Worm (Caenorhabditis elegans): Measurements from ENCODE around the gene clec-158.
A peak's percentile ranks its signal among the peaks of the same experiment; 100 is the strongest.

clec-158 gene

DNA sequence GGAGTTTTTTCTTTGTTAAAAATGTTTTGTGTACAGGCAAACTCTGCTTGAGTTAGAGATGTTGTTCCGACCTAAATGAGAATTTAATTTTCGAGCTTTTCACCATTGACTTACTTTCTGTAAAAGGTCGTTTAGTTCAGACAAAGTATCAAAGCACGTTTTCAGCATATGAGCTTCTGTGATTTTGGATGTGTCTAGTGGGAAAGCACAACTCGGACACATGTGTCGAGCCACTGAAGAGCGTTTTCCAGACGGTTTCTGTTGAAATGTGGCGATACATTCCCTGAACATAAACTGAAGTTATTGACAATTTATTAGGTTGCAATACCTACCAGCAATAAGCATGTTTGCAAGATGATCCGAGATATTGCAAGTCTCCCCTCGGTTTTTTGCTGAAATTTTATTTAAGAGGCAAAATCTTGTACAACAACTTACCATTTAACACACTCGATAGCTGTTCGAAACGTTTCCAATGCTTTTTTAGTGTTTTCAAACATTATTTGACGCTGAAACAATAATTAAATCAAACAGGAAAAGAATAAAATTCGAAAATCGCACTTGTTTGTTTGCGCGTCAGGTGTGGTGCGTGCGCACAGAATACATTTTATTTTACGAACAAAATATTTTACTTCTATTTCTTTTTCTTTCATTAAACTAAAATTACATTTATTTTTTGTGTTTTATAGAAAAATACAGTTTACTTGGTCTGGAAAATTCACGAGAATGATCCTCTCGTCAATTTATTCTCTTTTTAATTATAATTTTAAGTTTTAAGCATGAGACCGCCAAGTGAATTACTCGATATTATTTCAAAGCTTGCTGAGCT is 29.8 kb upstream of the clec-158 start, which contains the start of the genes brd-1 and K04C2.2:
brd-1 (minus strand) TSS at position 506 of the 826 bp plus-strand sequence.
K04C2.2 (plus strand) TSS at position 776 of the 826 bp plus-strand sequence.
- TF ChIP-seq ces-1 (GFP tag; optimal IDR thresholded peaks at IDR 0.05) (peak; percentile 48), pha-4 (tag; optimal IDR thresholded peaks at IDR 0.05) (no peak)

DNA sequence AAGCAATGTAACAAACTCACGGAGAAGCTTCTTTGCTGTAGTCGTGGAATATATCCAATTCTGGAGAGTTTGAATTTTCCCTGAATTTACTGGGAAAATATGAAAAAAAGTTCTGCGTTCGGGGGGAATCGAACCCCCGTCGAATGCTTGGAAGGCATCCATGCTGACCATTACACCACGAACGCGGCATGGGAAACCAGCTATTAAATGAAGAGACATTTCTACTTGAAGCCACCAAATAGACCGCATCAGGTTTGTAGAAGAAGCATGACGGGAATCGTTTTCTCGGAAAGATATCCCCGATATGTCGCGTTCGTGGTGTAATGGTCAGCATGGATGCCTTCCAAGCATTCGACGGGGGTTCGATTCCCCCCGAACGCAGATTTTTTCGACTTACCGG is 29.1 kb upstream of the clec-158 start:
- TF ChIP-seq flh-1 (GFP tag; optimal IDR thresholded peaks at IDR 0.05), result no peak
- no peak for TF ChIP-seq nhr-2 (tag; optimal IDR thresholded peaks at IDR 0.05)
- no peak for TF ChIP-seq ham-2 (GFP tag; optimal IDR thresholded peaks at IDR 0.05)
- no peak for TF ChIP-seq unc-62 (GFP tag; optimal IDR thresholded peaks at IDR 0.05)
- no peak for TF ChIP-seq sem-2 (GFP tag; optimal IDR thresholded peaks at IDR 0.05)
- TF ChIP-seq unc-39 (tag; optimal IDR thresholded peaks at IDR 0.05), result no peak
- no peak for TF ChIP-seq mls-2 (tag; optimal IDR thresholded peaks at IDR 0.05)
- no peak for TF ChIP-seq lin-13 (tag; optimal IDR thresholded peaks at IDR 0.05)
- TF ChIP-seq ceh-43 (GFP tag; optimal IDR thresholded peaks at IDR 0.05), result no peak
- TF ChIP-seq ceh-83 (GFP tag; optimal IDR thresholded peaks at IDR 0.05), result no peak
- no peak for TF ChIP-seq nhr-76 (tag; optimal IDR thresholded peaks at IDR 0.05)
- TF ChIP-seq bed-3 (GFP tag; optimal IDR thresholded peaks at IDR 0.05), result no peak
- no peak for TF ChIP-seq mab-5 (tag; optimal IDR thresholded peaks at IDR 0.05)
- TF ChIP-seq ces-1 (GFP tag; optimal IDR thresholded peaks at IDR 0.05), result no peak
- TF ChIP-seq nhr-237 (tag; optimal IDR thresholded peaks at IDR 0.05), result no peak

DNA sequence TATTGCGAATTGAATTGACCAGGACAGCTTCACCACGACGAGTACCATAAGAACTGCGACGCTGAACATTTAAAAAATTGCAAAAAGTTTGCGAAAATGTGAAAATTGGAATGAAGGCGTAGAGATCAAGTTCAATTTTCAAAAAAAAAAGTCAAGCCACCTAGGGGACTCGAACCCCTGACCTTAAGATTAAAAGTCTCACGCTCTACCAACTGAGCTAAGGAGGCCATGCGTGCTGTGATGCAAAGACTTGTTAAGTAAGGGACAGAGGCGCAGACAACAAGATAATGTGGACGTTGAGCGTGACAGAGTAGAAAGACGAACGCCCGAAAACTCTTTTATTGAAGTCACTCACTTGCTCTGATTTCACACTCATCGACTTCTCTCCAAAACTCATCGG is 28.2 kb upstream of the clec-158 start:
- no peak for TF ChIP-seq zip-8 (tag; optimal IDR thresholded peaks at IDR 0.05)
- TF ChIP-seq unc-62 (GFP tag; optimal IDR thresholded peaks at IDR 0.05), result no peak
- TF ChIP-seq elt-1 (tag; optimal IDR thresholded peaks at IDR 0.05; ENCODE audit: borderline replicate concordance, insufficient read depth), result no peak
- TF ChIP-seq M03D4.4 (tag; optimal IDR thresholded peaks at IDR 0.05), result peak; percentile 81
- TF ChIP-seq bed-3 (GFP tag; optimal IDR thresholded peaks at IDR 0.05), result peak; percentile 63
- TF ChIP-seq mls-2 (tag; optimal IDR thresholded peaks at IDR 0.05), result peak; percentile 85
- TF ChIP-seq nhr-2 (tag; optimal IDR thresholded peaks at IDR 0.05), result no peak
- TF ChIP-seq unc-39 (tag; optimal IDR thresholded peaks at IDR 0.05), result peak; percentile 13
- TF ChIP-seq ceh-83 (GFP tag; optimal IDR thresholded peaks at IDR 0.05), result peak; percentile 81
- TF ChIP-seq nhr-12 (tag; optimal IDR thresholded peaks at IDR 0.05), result no peak
- no peak for TF ChIP-seq nhr-76 (tag; optimal IDR thresholded peaks at IDR 0.05)
- peak; percentile 46 for TF ChIP-seq flh-1 (GFP tag; optimal IDR thresholded peaks at IDR 0.05)
- TF ChIP-seq sem-2 (GFP tag; optimal IDR thresholded peaks at IDR 0.05), result peak; percentile 68
- peak; percentile 87 for TF ChIP-seq sptf-1 (tag; optimal IDR thresholded peaks at IDR 0.05)
- no peak for TF ChIP-seq pha-4 (tag; optimal IDR thresholded peaks at IDR 0.05)
- TF ChIP-seq drap-1 (GFP tag; optimal IDR thresholded peaks at IDR 0.05), result peak; percentile 61
- no peak for TF ChIP-seq ceh-39 (tag; optimal IDR thresholded peaks at IDR 0.05)
- TF ChIP-seq ham-2 (GFP tag; optimal IDR thresholded peaks at IDR 0.05), result peak; percentile 41
- peak; percentile 32 for TF ChIP-seq ztf-11 (tag; optimal IDR thresholded peaks at IDR 0.05)
- TF ChIP-seq hlh-1 (tag; optimal IDR thresholded peaks at IDR 0.05), result peak; percentile 42
- TF ChIP-seq unc-120 (tag; optimal IDR thresholded peaks at IDR 0.05; ENCODE audit: poor library complexity, severe bottlenecking), result peak; percentile 80
- peak; percentile 16 for TF ChIP-seq lin-13 (tag; optimal IDR thresholded peaks at IDR 0.05)
- TF ChIP-seq ceh-43 (GFP tag; optimal IDR thresholded peaks at IDR 0.05), result peak; percentile 64
- peak; percentile 56 for TF ChIP-seq ces-1 (GFP tag; optimal IDR thresholded peaks at IDR 0.05)
- TF ChIP-seq lsy-2 (tag; optimal IDR thresholded peaks at IDR 0.05), result peak; percentile 45
- no peak for TF ChIP-seq snpc-4 (tag; optimal IDR thresholded peaks at IDR 0.05)
- TF ChIP-seq nhr-237 (tag; optimal IDR thresholded peaks at IDR 0.05), result no peak
- no peak for TF ChIP-seq elt-3 (tag; optimal IDR thresholded peaks at IDR 0.05)
- peak; percentile 60 for TF ChIP-seq lin-32 (GFP tag; optimal IDR thresholded peaks at IDR 0.05)
- no peak for TF ChIP-seq blmp-1 (tag; optimal IDR thresholded peaks at IDR 0.05)
- TF ChIP-seq mab-5 (tag; optimal IDR thresholded peaks at IDR 0.05), result no peak
- TF ChIP-seq nhr-28 (tag; optimal IDR thresholded peaks at IDR 0.05), result peak; percentile 38
- TF ChIP-seq mep-1 (tag; optimal IDR thresholded peaks at IDR 0.05), result peak; percentile 55
- TF ChIP-seq tbx-8 (GFP tag; optimal IDR thresholded peaks at IDR 0.05), result peak; percentile 46
- peak; percentile 70 for TF ChIP-seq cnd-1 (tag; optimal IDR thresholded peaks at IDR 0.05)

Data from whole organism, mixed stage, embryonic.